Worm (Caenorhabditis elegans) whole organism, midembryonic: ENCODE results near the gene B0462.4.
A peak's percentile ranks its signal among the peaks of the same experiment; 100 is the strongest.

ENCODE experiments used
- T22C8.4 ChIP-seq: fragments of 200-800 bp; sonication (Bioruptor generic); IDR thresholded peaks from 2 replicates; pipeline ENCODE4 v1.3.6; 2022; ENCODE audit warnings: missing genetic modification characterization, missing compliant biosample characterization
- cog-1 ChIP-seq: sonication (generic microtip); optimal IDR thresholded peaks from 2 replicates; lab custom pipeline; 2016; ENCODE audit warnings: missing genetic modification characterization, missing compliant biosample characterization
- flt-1 ChIP-seq: fragments of 200-800 bp; sonication (Bioruptor generic); IDR thresholded peaks from 2 replicates; pipeline ENCODE4 v1.3.6; 2022; ENCODE audit warnings: missing genetic modification characterization, missing compliant biosample characterization
- klf-2 ChIP-seq: fragments of 200-800 bp; sonication (Bioruptor generic); conservative IDR thresholded peaks from 2 replicates; pipeline ENCODE4 v1.3.6; 2022; ENCODE audit warnings: missing genetic modification reagents, missing genetic modification characterization, missing compliant biosample characterization
- med-1 ChIP-seq: sonication (generic microtip); optimal IDR thresholded peaks from 2 replicates; lab custom pipeline; 2017; ENCODE audit warnings: missing genetic modification characterization, mild to moderate bottlenecking, missing compliant biosample characterization, antibody characterized with exemption, missing genetic modification reagents; ENCODE audit not compliant: insufficient read depth
- ref-1 ChIP-seq: fragments of 200-800 bp; sonication (Bioruptor generic); conservative IDR thresholded peaks from 2 replicates; pipeline ENCODE4 v1.3.6; 2022; ENCODE audit warnings: missing genetic modification reagents, missing genetic modification characterization, missing compliant biosample characterization
- tab-1 ChIP-seq: fragments of 200-800 bp; sonication (Bioruptor generic); IDR thresholded peaks from 2 replicates; pipeline ENCODE4 v1.3.6; 2022; ENCODE audit warnings: missing genetic modification characterization, missing compliant biosample characterization
- ztf-23 ChIP-seq: fragments of 200-800 bp; sonication (Bioruptor generic); IDR thresholded peaks from 2 replicates; pipeline ENCODE4 v1.3.6; 2022; ENCODE audit warnings: missing genetic modification reagents, missing genetic modification characterization, missing compliant biosample characterization
- ztf-29 ChIP-seq: fragments of 200-800 bp; sonication (Bioruptor generic); IDR thresholded peaks from 2 replicates; pipeline ENCODE4 v1.3.6; 2022; ENCODE audit warnings: missing genetic modification reagents, missing genetic modification characterization, missing compliant biosample characterization

B0462.4 gene

ce11 chrV:18331086-18331485 is at the start of gene B0462.4:
Gene B0462.4, minus strand, starts transcription at chrV:18331186.
- TF ChIP-seq flt-1 (GFP tag; lab: Robert Waterston, UW) = no peak

- TF ChIP-seq ztf-23 (GFP tag; lab: Robert Waterston, UW) (no peak), ztf-29 (GFP tag; lab: Robert Waterston, UW) (no peak), T22C8.4 (GFP tag; lab: Robert Waterston, UW) (no peak), flt-1 (GFP tag; lab: Robert Waterston, UW) (no peak), ref-1 (no peak), med-1 (no peak), cog-1 (tag; lab: Kevin White, UChicago) (no peak), klf-2 (GFP tag; lab: Robert Waterston, UW) (no peak), tab-1 (GFP tag; lab: Robert Waterston, UW) (no peak)
Observed at ce11 chrV:18378819-18379218, 47.8 kb upstream of the B0462.4 start, which contains the start of gene Y51A2B.8. Gene Y51A2B.8, plus strand, starts transcription at chrV:18379119.

ce11 chrV:18375551-18375950 is 44.6 kb upstream of the B0462.4 start:
- peak; percentile 79 for TF ChIP-seq T22C8.4 (GFP tag; lab: Robert Waterston, UW)
- no peak for TF ChIP-seq klf-2 (GFP tag; lab: Robert Waterston, UW)

DNA sequence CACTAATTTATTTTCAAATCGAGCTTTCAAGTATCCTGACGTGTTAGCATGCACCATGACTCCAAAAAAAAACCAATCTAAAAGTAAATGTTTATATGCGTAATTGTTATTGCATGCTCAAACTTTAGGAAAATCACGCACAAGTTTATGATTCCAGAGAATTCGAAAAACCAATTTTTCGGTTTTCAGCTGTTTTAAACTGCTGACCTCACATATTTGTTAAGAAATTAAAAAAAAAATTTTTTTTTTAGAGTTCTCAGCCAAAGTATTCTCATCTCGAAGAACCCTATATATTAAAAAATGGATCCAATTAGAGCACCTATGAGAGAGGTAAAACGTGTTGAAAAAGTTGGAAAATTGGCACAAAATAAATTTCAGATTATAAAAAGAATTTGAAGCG is 43.2 kb upstream of the B0462.4 start, which contains the start of gene Y51A2B.2:
Gene Y51A2B.2, plus strand, starts transcription at position 301 of the 400 bp plus-strand sequence.
- TF ChIP-seq klf-2 (GFP tag; lab: Robert Waterston, UW) (no peak), ztf-23 (GFP tag; lab: Robert Waterston, UW) (no peak), ztf-29 (GFP tag; lab: Robert Waterston, UW) (no peak), ref-1 (no peak), tab-1 (GFP tag; lab: Robert Waterston, UW) (no peak), cog-1 (tag; lab: Kevin White, UChicago) (no peak), med-1 (no peak), flt-1 (GFP tag; lab: Robert Waterston, UW) (no peak), T22C8.4 (GFP tag; lab: Robert Waterston, UW) (no peak)

ce11 chrV:18371579-18371978 is 40.6 kb upstream of the B0462.4 start, which contains the start of gene C08E8.4:
Gene C08E8.4, plus strand, starts transcription at chrV:18371846.
- TF ChIP-seq ztf-23 (GFP tag; lab: Robert Waterston, UW) = no peak
- no peak for TF ChIP-seq med-1
- TF ChIP-seq tab-1 (GFP tag; lab: Robert Waterston, UW) = no peak
- TF ChIP-seq T22C8.4 (GFP tag; lab: Robert Waterston, UW) = no peak

DNA sequence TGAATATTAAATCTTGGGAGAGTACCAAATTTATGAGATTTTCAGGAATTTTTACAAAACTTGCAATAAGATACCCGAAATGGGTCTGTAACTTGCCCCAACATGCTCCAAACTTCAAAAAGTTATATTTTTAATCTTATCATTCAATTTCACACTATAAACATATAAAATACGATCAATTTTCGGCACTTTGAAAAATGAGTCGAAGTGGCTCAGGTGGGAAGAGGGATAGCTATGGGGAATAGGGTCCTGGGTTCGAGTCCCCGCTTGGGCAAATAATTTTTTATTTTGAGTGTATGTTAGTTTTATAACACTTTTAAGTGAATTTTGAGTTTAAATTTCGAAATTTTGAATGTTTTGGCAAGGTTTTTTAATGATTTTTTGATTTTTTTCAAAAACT is 40.0 kb upstream of the B0462.4 start:
- TF ChIP-seq flt-1 (GFP tag; lab: Robert Waterston, UW) (no peak), ref-1 (no peak), med-1 (no peak)

ce11 chrV:18368322-18368721 is 37.3 kb upstream of the B0462.4 start, which contains the start of gene C08E8.6:
Gene C08E8.6, minus strand, starts transcription at chrV:18368422.
- TF ChIP-seq flt-1 (GFP tag; lab: Robert Waterston, UW) (no peak), ref-1 (no peak), ztf-29 (GFP tag; lab: Robert Waterston, UW) (no peak), ztf-23 (GFP tag; lab: Robert Waterston, UW) (no peak), tab-1 (GFP tag; lab: Robert Waterston, UW) (no peak), med-1 (no peak), klf-2 (GFP tag; lab: Robert Waterston, UW) (no peak), T22C8.4 (GFP tag; lab: Robert Waterston, UW) (no peak), cog-1 (tag; lab: Kevin White, UChicago) (no peak)

- no peak for TF ChIP-seq ref-1
- TF ChIP-seq T22C8.4 (GFP tag; lab: Robert Waterston, UW) = no peak
- TF ChIP-seq cog-1 (tag; lab: Kevin White, UChicago) = no peak
- TF ChIP-seq klf-2 (GFP tag; lab: Robert Waterston, UW) = no peak
- no peak for TF ChIP-seq flt-1 (GFP tag; lab: Robert Waterston, UW)
- TF ChIP-seq ztf-23 (GFP tag; lab: Robert Waterston, UW) = no peak
- TF ChIP-seq tab-1 (GFP tag; lab: Robert Waterston, UW) = no peak
- TF ChIP-seq med-1 = no peak
Observed at ce11 chrV:18364558-18364957, 33.6 kb upstream of the B0462.4 start, which contains the start of gene C08E8.9. Gene C08E8.9, plus strand, starts transcription at chrV:18364858.

DNA sequence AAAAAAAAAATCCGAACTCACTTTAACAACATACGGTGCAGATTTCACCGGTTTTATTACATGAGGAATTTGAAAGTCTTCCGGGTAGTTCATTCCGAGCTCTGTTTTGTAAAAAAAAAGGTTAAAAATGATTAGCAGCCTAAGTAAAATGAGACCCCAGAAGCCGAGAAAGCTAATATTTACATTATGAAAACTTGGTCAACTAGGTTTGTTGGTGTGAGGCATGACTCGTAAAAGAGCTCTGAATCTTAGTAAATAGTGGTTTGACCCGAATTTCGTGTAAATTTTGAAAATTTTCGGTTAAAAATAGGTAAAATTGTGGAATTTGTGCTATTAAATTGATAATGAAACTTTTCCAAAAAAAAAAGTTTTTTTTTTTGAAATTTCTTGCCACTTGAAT is 31.4 kb upstream of the B0462.4 start, which contains the start of gene C08E8.1:
Gene C08E8.1, minus strand, starts transcription at position 101 of the 400 bp plus-strand sequence.
- TF ChIP-seq ref-1 (no peak), tab-1 (GFP tag; lab: Robert Waterston, UW) (no peak), cog-1 (tag; lab: Kevin White, UChicago) (no peak), klf-2 (GFP tag; lab: Robert Waterston, UW) (no peak), ztf-23 (GFP tag; lab: Robert Waterston, UW) (no peak), flt-1 (GFP tag; lab: Robert Waterston, UW) (no peak), ztf-29 (GFP tag; lab: Robert Waterston, UW) (no peak)

ce11 chrV:18359888-18360287 is 28.9 kb upstream of the B0462.4 start, which contains the start of gene C08E8.5:
Gene C08E8.5, minus strand, starts transcription at chrV:18359988.
- no peak for TF ChIP-seq ztf-29 (GFP tag; lab: Robert Waterston, UW)
- no peak for TF ChIP-seq med-1
- TF ChIP-seq klf-2 (GFP tag; lab: Robert Waterston, UW) = no peak
- TF ChIP-seq cog-1 (tag; lab: Kevin White, UChicago) = no peak
- TF ChIP-seq ref-1 = no peak
- TF ChIP-seq flt-1 (GFP tag; lab: Robert Waterston, UW) = no peak
- no peak for TF ChIP-seq ztf-23 (GFP tag; lab: Robert Waterston, UW)
- TF ChIP-seq T22C8.4 (GFP tag; lab: Robert Waterston, UW) = no peak
- TF ChIP-seq tab-1 (GFP tag; lab: Robert Waterston, UW) = no peak
